Worm (Caenorhabditis elegans) whole organism, late embryonic: Measurements from ENCODE around the gene C33A11.2.

Source experiments
- C08G9.2 ChIP-seq: sonication (generic microtip); optimal IDR thresholded peaks from 2 replicates; lab custom pipeline; 2016; ENCODE audit warnings: mild to moderate bottlenecking, missing genetic modification characterization, moderate library complexity, missing compliant biosample characterization
- F13H6.1 ChIP-seq: sonication (generic microtip); optimal IDR thresholded peaks from 2 replicates; lab custom pipeline; 2016; ENCODE audit warnings: missing genetic modification characterization, missing compliant biosample characterization
- K02D7.2 ChIP-seq: sonication (generic microtip); optimal IDR thresholded peaks from 2 replicates; lab custom pipeline; 2017; ENCODE audit warnings: mild to moderate bottlenecking, missing genetic modification characterization, missing compliant biosample characterization
- ama-1 ChIP-seq: fragments of 150-350 bp; optimal IDR thresholded peaks from 2 replicates; lab custom pipeline; 2014
- ceh-2 ChIP-seq: sonication (generic microtip); optimal IDR thresholded peaks from 2 replicates; lab custom pipeline; 2016; ENCODE audit warnings: missing genotype, missing genetic modification characterization, missing compliant biosample characterization
- dve-1 ChIP-seq: sonication (generic microtip); optimal IDR thresholded peaks from 2 replicates; lab custom pipeline; 2017; ENCODE audit warnings: antibody characterized with exemption, mild to moderate bottlenecking, missing genetic modification characterization, missing compliant biosample characterization
- elt-2 ChIP-seq: sonication (generic microtip); optimal IDR thresholded peaks from 2 replicates; lab custom pipeline; 2016; ENCODE audit warnings: missing genetic modification reagents, missing genetic modification characterization, missing compliant biosample characterization
- elt-4 ChIP-seq: sonication (generic microtip); optimal IDR thresholded peaks from 2 replicates; lab custom pipeline; 2016; ENCODE audit warnings: missing genetic modification characterization, missing compliant biosample characterization
- ets-4 ChIP-seq: sonication (generic microtip); optimal IDR thresholded peaks from 2 replicates; lab custom pipeline; 2016; ENCODE audit warnings: missing genetic modification characterization, missing compliant biosample characterization
- fkh-10 ChIP-seq: fragments of 150-350 bp; optimal IDR thresholded peaks from 2 replicates; lab custom pipeline; 2014; ENCODE audit warnings: missing biosample characterization, missing genetic modification reagents, missing genetic modification characterization
- hlh-30 ChIP-seq: sonication (generic microtip); optimal IDR thresholded peaks from 2 replicates; lab custom pipeline; 2017; ENCODE audit warnings: antibody characterized with exemption, missing genetic modification characterization, missing compliant biosample characterization; ENCODE audit not compliant: insufficient read depth
- lin-11 ChIP-seq: fragments of 200-800 bp; sonication (Bioruptor generic); optimal IDR thresholded peaks from 2 replicates; lab custom pipeline; 2018; ENCODE audit warnings: mild to moderate bottlenecking, missing genetic modification characterization, missing compliant biosample characterization
- tbx-2 ChIP-seq: sonication (generic microtip); optimal IDR thresholded peaks from 2 replicates; lab custom pipeline; 2016; ENCODE audit warnings: missing genetic modification characterization, missing compliant biosample characterization

ce11 chrX:15395723-15396122 lies 29.9 kb downstream of the C33A11.2 start:
- TF ChIP-seq ama-1 (lab: Kevin White, UChicago) (no peak), F13H6.1 (tag; lab: Kevin White, UChicago) (no peak), tbx-2 (tag; lab: Kevin White, UChicago) (no peak), C08G9.2 (tag; lab: Kevin White, UChicago) (no peak), elt-4 (tag; lab: Kevin White, UChicago) (no peak), elt-2 (no peak), ceh-2 (tag; lab: Kevin White, UChicago) (no peak), lin-11 (tag; lab: Kevin White, UChicago) (no peak), ets-4 (tag; lab: Kevin White, UChicago) (no peak), K02D7.2 (tag; lab: Kevin White, UChicago) (no peak), dve-1 (tag; lab: Kevin White, UChicago) (no peak), hlh-30 (tag; lab: Kevin White, UChicago) (no peak), fkh-10 (GFP tag; lab: Kevin White, UChicago) (no peak)
